Fruit fly (Drosophila melanogaster) whole organism, wandering third instar larva: ENCODE data around the gene CG4101.

Experiments used
- CrebA ChIP-seq: fragments of 200-800 bp; sonication (Bioruptor generic); optimal IDR thresholded peaks from 2 replicates; lab custom pipeline; 2016; ENCODE audit warnings: missing biosample characterization, mild to moderate bottlenecking, missing genetic modification characterization, borderline replicate concordance
- Dif ChIP-seq: fragments of 200-275, 200-300 bp; sonication (Bioruptor generic); optimal IDR thresholded peaks from 2 replicates; lab custom pipeline; 2018; ENCODE audit warnings: missing biosample characterization, missing genetic modification characterization; ENCODE audit not compliant: partially characterized antibody
- GATAd ChIP-seq: sonication (Bioruptor generic); optimal IDR thresholded peaks from 2 replicates; lab custom pipeline; 2016; ENCODE audit warnings: missing biosample characterization, missing genetic modification characterization
- Sp1 ChIP-seq: fragments of 200-800 bp; sonication (Bioruptor generic); optimal IDR thresholded peaks from 3 replicates; lab custom pipeline; 2019; ENCODE audit warnings: missing biosample characterization, mild to moderate bottlenecking, missing genetic modification characterization, moderate library complexity
- br ChIP-seq: fragments of 200-800 bp; sonication (Bioruptor generic); optimal IDR thresholded peaks from 2 replicates; lab custom pipeline; 2016; ENCODE audit warnings: missing biosample characterization, missing genetic modification characterization
- ey ChIP-seq: fragments of 200-800 bp; sonication (Bioruptor generic); optimal IDR thresholded peaks from 2 replicates; lab custom pipeline; 2016; ENCODE audit warnings: missing biosample characterization, missing genetic modification characterization
- foxo ChIP-seq, 2 experiments: fragments of 200-800 bp; sonication (Bioruptor generic); optimal IDR thresholded peaks; 2 replicates in 1 of 2; 3 replicates in 1 of 2; lab custom pipeline; 2016 to 2017; ENCODE audit warnings: missing biosample characterization in 2 of 2, missing genetic modification characterization in 2 of 2
- tai ChIP-seq: sonication (Bioruptor generic); optimal IDR thresholded peaks from 2 replicates; lab custom pipeline; 2016; ENCODE audit warnings: missing biosample characterization, missing genetic modification characterization

- no peak for TF ChIP-seq foxo (GFP tag; optimal IDR thresholded peaks at IDR 0.05; lab: Kevin White, UChicago)
- no peak for TF ChIP-seq tai (GFP tag; lab: Kevin White, UChicago)
- TF ChIP-seq Sp1 (GFP tag; lab: Kevin White, UChicago) = no peak
- peak; percentile 5 for TF ChIP-seq Dif
- no peak for TF ChIP-seq CrebA (GFP tag; lab: Kevin White, UChicago)
- no peak for TF ChIP-seq br (GFP tag; lab: Kevin White, UChicago)
- TF ChIP-seq GATAd (GFP tag; lab: Kevin White, UChicago) = no peak
- no peak for TF ChIP-seq ey (GFP tag; lab: Kevin White, UChicago)
These were observed 38.8 kb downstream of the CG4101 start for dm6 chr3L:16651127-16651526.
